Fruit fly (Drosophila melanogaster): ENCODE measurements around the gene CG6330.

DNA sequence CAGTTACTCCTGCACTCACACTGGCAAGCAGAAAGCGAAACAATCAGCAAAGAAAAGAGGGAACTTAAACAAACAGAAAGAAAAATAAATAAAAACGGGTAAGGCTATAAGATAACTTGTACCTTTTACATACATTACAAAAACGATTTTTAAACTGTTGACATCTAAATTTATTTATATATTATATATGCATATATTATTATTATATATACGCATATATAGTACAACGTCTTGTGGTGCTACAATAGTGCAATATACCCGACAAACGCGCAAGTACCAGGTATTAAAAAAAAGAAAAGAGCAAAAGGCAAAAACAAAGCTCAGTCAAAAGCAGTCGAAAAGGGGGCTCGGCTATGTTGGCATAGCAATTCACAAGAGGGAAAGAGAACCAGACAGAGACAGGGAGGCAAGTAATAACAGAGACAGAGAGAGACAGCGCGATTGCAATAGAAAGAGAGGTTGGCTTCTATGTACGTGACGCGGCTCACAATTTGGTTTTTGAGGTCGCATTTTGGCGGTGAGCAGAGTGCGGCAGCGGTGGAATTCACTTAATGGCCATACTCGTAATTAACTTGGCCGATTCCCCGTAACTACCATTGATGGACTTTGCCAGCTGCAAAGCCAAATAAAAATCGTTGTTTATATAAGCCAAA, 4.1 kb downstream of the CG6330 start:
- TF ChIP-seq CG8478 (optimal IDR thresholded peaks at IDR 0.05) (no peak), CTCF (optimal IDR thresholded peaks at IDR 0.05) (no peak)

Measured in S2 (cell line).